Worm (Caenorhabditis elegans): ENCODE data around the gene T01B11.1.

The T01B11.1 gene

ce11 chrIV:8449869-8450268 is 2.9 kb downstream of the T01B11.1 start:
- TF ChIP-seq R02D3.7 (tag; optimal IDR thresholded peaks at IDR 0.05) = no peak
- TF ChIP-seq nhr-23 (tag; optimal IDR thresholded peaks at IDR 0.05) = no peak
- TF ChIP-seq ztf-1 (GFP tag; conservative IDR thresholded peaks at IDR 0.05) = no peak
- TF ChIP-seq unc-55 (GFP tag; optimal IDR thresholded peaks at IDR 0.05) = no peak
- no peak for TF ChIP-seq nhr-10 (tag; optimal IDR thresholded peaks at IDR 0.05)
- TF ChIP-seq blmp-1 (tag; optimal IDR thresholded peaks at IDR 0.05; ENCODE audit: insufficient read depth) = no peak
- TF ChIP-seq skn-1 (tag; optimal IDR thresholded peaks at IDR 0.05) = no peak
- TF ChIP-seq mdl-1 (tag; optimal IDR thresholded peaks at IDR 0.05) = no peak
- no peak for TF ChIP-seq mab-5 (tag; optimal IDR thresholded peaks at IDR 0.05)
- no peak for TF ChIP-seq lin-39 (tag; optimal IDR thresholded peaks at IDR 0.05)
- no peak for TF ChIP-seq nhr-129 (tag; optimal IDR thresholded peaks at IDR 0.05)
- no peak for TF ChIP-seq F13H6.1 (tag; optimal IDR thresholded peaks at IDR 0.05)
- no peak for TF ChIP-seq zag-1 (tag; optimal IDR thresholded peaks at IDR 0.05)
- TF ChIP-seq crh-2 (tag; optimal IDR thresholded peaks at IDR 0.05) = no peak
- no peak for TF ChIP-seq sem-4 (tag; optimal IDR thresholded peaks at IDR 0.05)

- TF ChIP-seq crh-2 (tag; optimal IDR thresholded peaks at IDR 0.05) = peak; percentile 48
- peak; percentile 38 for TF ChIP-seq gmeb-1 (tag; optimal IDR thresholded peaks at IDR 0.05)
- TF ChIP-seq elt-1 (tag; optimal IDR thresholded peaks at IDR 0.05) = no peak
- peak; percentile 71 for TF ChIP-seq sma-9 (GFP tag; optimal IDR thresholded peaks at IDR 0.05)
- TF ChIP-seq sma-9 (tag; optimal IDR thresholded peaks at IDR 0.05) = no peak
- TF ChIP-seq fos-1 (tag; optimal IDR thresholded peaks at IDR 0.05) = peak; percentile 86
- no peak for TF ChIP-seq nhr-77 (tag; optimal IDR thresholded peaks at IDR 0.05)
Observed at ce11 chrIV:8450534-8450933, 3.5 kb downstream of the T01B11.1 start.

- TF ChIP-seq sma-9 (GFP tag; optimal IDR thresholded peaks at IDR 0.05) (peak; percentile 15), sma-9 (tag; optimal IDR thresholded peaks at IDR 0.05) (no peak), zag-1 (tag; optimal IDR thresholded peaks at IDR 0.05) (no peak), fos-1 (tag; optimal IDR thresholded peaks at IDR 0.05) (peak; percentile 34)
Observed at ce11 chrIV:8451709-8452248, 4.8 kb downstream of the T01B11.1 start, which contains the start of gene eppl-1. Gene eppl-1, minus strand, starts transcription at chrIV:8451759.

- TF ChIP-seq unc-62 (GFP tag; optimal IDR thresholded peaks at IDR 0.05) (no peak), crh-2 (tag; optimal IDR thresholded peaks at IDR 0.05) (peak; percentile 63), unc-39 (tag; optimal IDR thresholded peaks at IDR 0.05) (no peak), zag-1 (tag; optimal IDR thresholded peaks at IDR 0.05) (no peak), ztf-4 (tag; optimal IDR thresholded peaks at IDR 0.05) (no peak), gmeb-1 (tag; optimal IDR thresholded peaks at IDR 0.05) (peak; percentile 19), skn-1 (tag; optimal IDR thresholded peaks at IDR 0.05) (no peak), lsy-2 (tag; optimal IDR thresholded peaks at IDR 0.05) (no peak), sma-9 (GFP tag; optimal IDR thresholded peaks at IDR 0.05) (peak; percentile 55), sma-9 (tag; optimal IDR thresholded peaks at IDR 0.05) (no peak), nhr-23 (tag; optimal IDR thresholded peaks at IDR 0.05) (no peak), nhr-6 (tag; optimal IDR thresholded peaks at IDR 0.05) (no peak), snpc-4 (tag; optimal IDR thresholded peaks at IDR 0.05) (no peak), nhr-129 (tag; optimal IDR thresholded peaks at IDR 0.05) (peak; percentile 4), dmd-4 (tag; optimal IDR thresholded peaks at IDR 0.05) (no peak), alr-1 (tag; optimal IDR thresholded peaks at IDR 0.05) (no peak), ceh-16 (tag; optimal IDR thresholded peaks at IDR 0.05) (no peak), blmp-1 (tag; optimal IDR thresholded peaks at IDR 0.05; ENCODE audit: insufficient read depth) (no peak), fos-1 (tag; optimal IDR thresholded peaks at IDR 0.05) (peak; percentile 65)
Observed at ce11 chrIV:8453178-8453577, 6.2 kb downstream of the T01B11.1 start.

- TF ChIP-seq unc-62 (GFP tag; optimal IDR thresholded peaks at IDR 0.05) (no peak), fos-1 (tag; optimal IDR thresholded peaks at IDR 0.05) (peak; percentile 44), ceh-16 (tag; optimal IDR thresholded peaks at IDR 0.05) (no peak), snpc-4 (tag; optimal IDR thresholded peaks at IDR 0.05) (no peak), unc-55 (GFP tag; optimal IDR thresholded peaks at IDR 0.05) (no peak), ztf-4 (tag; optimal IDR thresholded peaks at IDR 0.05) (no peak), ztf-11 (tag; optimal IDR thresholded peaks at IDR 0.05) (no peak)
Observed at ce11 chrIV:8454076-8454475, 7.1 kb downstream of the T01B11.1 start.

- TF ChIP-seq nhr-25 (tag; optimal IDR thresholded peaks at IDR 0.05) = no peak
- no peak for TF ChIP-seq lin-11 (tag; optimal IDR thresholded peaks at IDR 0.05)
- no peak for TF ChIP-seq unc-55 (GFP tag; optimal IDR thresholded peaks at IDR 0.05)
- TF ChIP-seq mbf-1 (tag; optimal IDR thresholded peaks at IDR 0.05) = no peak
- no peak for TF ChIP-seq snpc-4 (tag; optimal IDR thresholded peaks at IDR 0.05)
- no peak for TF ChIP-seq nhr-77 (tag; optimal IDR thresholded peaks at IDR 0.05)
- no peak for TF ChIP-seq egl-27 (tag; optimal IDR thresholded peaks at IDR 0.05)
- TF ChIP-seq lsy-2 (tag; optimal IDR thresholded peaks at IDR 0.05) = no peak
Observed at ce11 chrIV:8456899-8457298, 9.9 kb downstream of the T01B11.1 start, which contains the start of gene syx-4. Gene syx-4, plus strand, starts transcription at chrIV:8457280.

All from whole organism, L2 larva.